Worm (Caenorhabditis elegans) whole organism, L4/young adult: ENCODE data around the gene K02D3.2.

Experiments used
- W03F9.2 ChIP-seq: fragments of 150-350 bp; optimal IDR thresholded peaks from 2 replicates; lab custom pipeline; 2014; ENCODE audit warnings: missing biosample characterization, missing genetic modification characterization
- him-1 ChIP-seq: sonication (generic microtip); optimal IDR thresholded peaks from 2 replicates; lab custom pipeline; 2016; ENCODE audit warnings: missing genotype, missing genetic modification reagents, missing genetic modification characterization, missing compliant biosample characterization

DNA sequence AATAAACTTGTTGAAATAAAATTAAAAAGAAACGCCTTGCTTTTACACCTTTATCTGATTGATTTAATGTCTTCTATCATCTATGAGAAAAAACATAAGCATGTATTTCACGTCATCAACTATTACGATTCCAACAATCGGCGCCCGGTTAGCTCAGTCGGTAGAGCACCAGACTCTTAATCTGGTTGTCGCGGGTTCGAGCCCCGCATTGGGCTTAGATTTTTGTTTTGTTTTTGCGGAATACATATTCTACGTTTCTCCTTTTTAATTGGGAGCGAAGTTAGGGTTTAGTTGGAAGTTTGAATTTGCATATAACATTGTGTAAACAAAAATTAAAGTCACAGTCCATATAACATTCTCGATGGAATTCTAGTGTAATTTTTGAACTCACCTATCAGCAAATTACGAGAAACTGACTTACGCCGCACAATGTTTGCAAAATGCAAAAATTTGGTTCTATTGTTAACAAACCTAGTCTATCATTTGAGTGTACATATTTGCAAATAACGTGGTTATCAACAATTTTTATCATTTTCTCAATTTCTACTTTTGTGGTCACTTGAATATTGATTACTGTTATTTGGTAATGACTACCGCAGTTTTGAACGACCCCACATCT lies 5.4 kb upstream of the K02D3.2 start, which contains the start of gene shc-3:
- TF ChIP-seq W03F9.2 (tag; lab: Kevin White, UChicago) (no peak), him-1 (tag; lab: Kevin White, UChicago) (no peak)
